Fruit fly (Drosophila melanogaster) Kc167 (cell line): Measurements from ENCODE around the gene CG11368.

Experiments used
- Myc ChIP-seq: fragments of >200 bp; optimal IDR thresholded peaks from 2 replicates; lab custom pipeline; 2017; ENCODE audit warnings: missing external identifiers
- Sin3A ChIP-seq: fragments of >200 bp; optimal IDR thresholded peaks from 2 replicates; lab custom pipeline; 2018; ENCODE audit warnings: missing external identifiers
- h ChIP-seq: fragments of >200 bp; optimal IDR thresholded peaks from 3 replicates; lab custom pipeline; 2018; ENCODE audit warnings: missing external identifiers
- ttk ChIP-seq: sonication (Bioruptor generic); optimal IDR thresholded peaks from 2 replicates; lab custom pipeline; 2017; ENCODE audit warnings: missing external identifiers

DNA sequence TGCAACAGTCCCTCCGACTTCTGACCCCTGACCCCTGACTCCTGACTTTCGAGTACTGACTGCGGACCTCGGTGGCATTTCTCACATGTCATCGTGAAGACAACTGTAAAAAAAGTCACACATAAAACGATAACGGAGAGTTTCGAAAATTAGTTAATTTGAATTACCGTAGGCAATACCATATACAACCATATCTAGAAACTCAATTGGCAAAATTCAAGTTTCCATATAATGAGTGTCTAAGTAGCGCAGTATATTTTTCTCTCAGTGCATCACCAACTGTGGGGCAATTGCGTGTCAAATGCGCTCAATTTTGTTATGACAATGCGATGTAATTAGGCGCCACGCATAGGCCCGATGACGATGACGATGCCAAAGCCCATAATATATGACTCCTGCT lies 37.0 kb upstream of the CG11368 start:
- TF ChIP-seq Sin3A (no peak), ttk (no peak), Myc (lab: Kevin White, UChicago) (no peak), h (no peak)
